Worm (Caenorhabditis elegans) whole organism, L4 larva: ENCODE results near the gene R08A2.7.
"Not testable (repeated sequence)": the region's sequence is repeated elsewhere in the genome, so short reads cannot be mapped to it uniquely, and the experiment has no call there.

Experiments
- dve-1 ChIP-seq: sonication (generic microtip); optimal IDR thresholded peaks from 2 replicates; lab custom pipeline; 2017; ENCODE audit warnings: antibody characterized with exemption, mild to moderate bottlenecking, missing genetic modification characterization, missing compliant biosample characterization; ENCODE audit not compliant: insufficient read depth
- lir-3 ChIP-seq: sonication (generic microtip); optimal IDR thresholded peaks from 2 replicates; lab custom pipeline; 2016; ENCODE audit warnings: mild to moderate bottlenecking, missing genetic modification characterization, missing compliant biosample characterization
- mdl-1 ChIP-seq, 2 experiments: fragments of 150-350 bp in 1 of 2; sonication (generic microtip) in 1 of 2; optimal IDR thresholded peaks; 2 replicates each; lab custom pipeline; 2014 to 2017; ENCODE audit warnings: missing biosample characterization in 2 of 2, missing genetic modification characterization in 2 of 2
- nhr-11 ChIP-seq: fragments of 150-350 bp; optimal IDR thresholded peaks from 2 replicates; lab custom pipeline; 2014; ENCODE audit warnings: missing biosample characterization, missing genetic modification characterization
- nhr-76 ChIP-seq: fragments of 150-350 bp; optimal IDR thresholded peaks from 2 replicates; lab custom pipeline; 2014; ENCODE audit warnings: missing biosample characterization, missing genetic modification characterization
- nhr-77 ChIP-seq: fragments of 150-350 bp; optimal IDR thresholded peaks from 2 replicates; lab custom pipeline; 2014; ENCODE audit warnings: missing biosample characterization, missing genetic modification characterization
- pha-4 ChIP-seq, 2 experiments: fragments of 150-350 bp in 1 of 2; fragments of 200-800 bp in 1 of 2; sonication (Bioruptor generic) in 1 of 2; IDR thresholded peaks in 1 of 2; optimal IDR thresholded peaks in 1 of 2; 2 replicates each; pipeline versions ENCODE4 v1.3.6 to Lab custom; 2014 to 2022; ENCODE audit warnings: missing genetic modification characterization in 2 of 2, missing genetic modification reagents in 2 of 2, missing biosample characterization in 1 of 2, missing compliant biosample characterization in 1 of 2
- snpc-4 ChIP-seq: fragments of 150-350 bp; optimal IDR thresholded peaks from 2 replicates; lab custom pipeline; 2014; ENCODE audit warnings: missing biosample characterization, missing genetic modification characterization
- ztf-7 ChIP-seq: fragments of 150-350 bp; optimal IDR thresholded peaks from 2 replicates; lab custom pipeline; 2014; ENCODE audit warnings: missing biosample characterization, missing genetic modification characterization

DNA sequence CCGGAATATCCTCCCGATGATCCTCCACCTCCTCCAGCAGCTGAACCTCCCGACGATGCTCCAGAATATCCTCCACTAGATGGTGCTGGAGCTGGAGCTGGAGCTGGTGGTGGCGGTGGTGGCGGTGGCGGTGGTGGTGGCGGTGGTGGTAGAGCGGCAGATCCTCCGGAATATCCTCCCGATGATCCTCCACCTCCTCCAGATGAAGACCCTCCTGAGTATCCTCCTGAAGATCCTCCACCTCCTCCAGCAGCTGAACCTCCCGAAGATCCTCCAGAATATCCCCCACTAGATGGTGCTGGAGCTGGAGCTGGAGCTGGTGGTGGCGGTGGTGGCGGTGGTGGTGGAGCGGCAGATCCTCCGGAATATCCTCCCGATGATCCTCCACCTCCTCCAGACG is 20.3 kb downstream of the R08A2.7 start:
- not testable (repeated sequence) for TF ChIP-seq ztf-7 (tag; lab: Kevin White, UChicago); pha-4 (GFP tag; IDR thresholded peaks at IDR 0.05; lab: Robert Waterston, UW); pha-4 (tag; optimal IDR thresholded peaks at IDR 0.05; lab: Kevin White, UChicago); snpc-4 (tag; lab: Kevin White, UChicago); mdl-1 (tag; optimal IDR thresholded peaks at IDR 0.05; lab: Kevin White, UChicago); nhr-77 (tag; lab: Kevin White, UChicago); dve-1 (tag; lab: Kevin White, UChicago); nhr-76 (tag; lab: Kevin White, UChicago); nhr-11 (tag; lab: Kevin White, UChicago); lir-3 (tag; lab: Kevin White, UChicago)
